Fruit fly (Drosophila melanogaster): Measurements from ENCODE around the gene norpA.

dm6 chrX:4302246-4302645, 20.2 kb upstream of the norpA start, which contains the start of gene CG12692:
- TF ChIP-seq Sry-β (GFP tag; optimal IDR thresholded peaks at IDR 0.05), result no peak
- TF ChIP-seq chinmo (GFP tag; IDR thresholded peaks at IDR 0.05; ENCODE audit: partially characterized antibody), result no peak
- TF ChIP-seq nau (GFP tag; optimal IDR thresholded peaks at IDR 0.05), result no peak
- no peak for TF ChIP-seq eve (GFP tag; optimal IDR thresholded peaks at IDR 0.05)
- no peak for TF ChIP-seq Max (GFP tag; optimal IDR thresholded peaks at IDR 0.05)
- TF ChIP-seq Nf-YB (GFP tag; optimal IDR thresholded peaks at IDR 0.05), result no peak
- TF ChIP-seq tin (GFP tag; optimal IDR thresholded peaks at IDR 0.05), result no peak
- TF ChIP-seq CG3407 (GFP tag; optimal IDR thresholded peaks at IDR 0.05), result no peak
- no peak for TF ChIP-seq CG12236 (GFP tag; optimal IDR thresholded peaks at IDR 0.05)
- TF ChIP-seq cwo (GFP tag; optimal IDR thresholded peaks at IDR 0.05), result no peak

Data from whole organism, embryonic.